Worm (Caenorhabditis elegans): ENCODE measurements around the gene C23H4.8.

DNA sequence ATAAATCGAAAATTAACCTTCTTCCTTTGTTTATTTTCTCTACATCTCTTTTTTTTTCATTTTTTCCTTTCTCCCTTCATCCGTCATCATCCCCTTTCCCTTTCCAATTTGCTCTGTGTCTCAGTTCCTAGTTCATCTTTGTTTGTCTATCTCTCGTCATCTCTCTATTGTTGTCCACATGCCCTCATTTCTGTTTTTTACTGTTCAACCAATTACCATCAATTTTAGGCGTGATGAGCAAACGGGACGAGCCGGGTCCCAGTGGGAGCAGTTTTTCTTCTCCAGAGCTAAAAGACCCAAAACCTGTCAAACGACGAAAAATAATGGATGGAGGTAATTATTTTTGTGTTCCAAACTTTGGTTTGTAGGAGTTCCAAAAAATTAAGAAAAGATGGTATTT, 18.3 kb downstream of the C23H4.8 start, which contains the start of gene C23H4.6:
- TF ChIP-seq daf-16 (GFP tag; optimal IDR thresholded peaks at IDR 0.05) (no peak), daf-16 (tag; optimal IDR thresholded peaks at IDR 0.05) (no peak), mdl-1 (tag; optimal IDR thresholded peaks at IDR 0.05) (no peak)
